Fruit fly (Drosophila melanogaster) whole organism, wandering third instar larva: ENCODE results near the gene Arpc1.

Experiments
- Abd-B ChIP-seq: fragments of >200 bp; optimal IDR thresholded peaks from 2 replicates; lab custom pipeline; 2017; ENCODE audit warnings: missing biosample characterization, missing genetic modification characterization
- CG32264 ChIP-seq: fragments of 200-800 bp; sonication (Bioruptor generic); optimal IDR thresholded peaks from 2 replicates; lab custom pipeline; 2016; ENCODE audit warnings: missing biosample characterization, missing genetic modification characterization
- CG9705 ChIP-seq: fragments of 200-800 bp; sonication (Bioruptor generic); optimal IDR thresholded peaks from 2 replicates; lab custom pipeline; 2018; ENCODE audit warnings: missing biosample characterization, mild to moderate bottlenecking, missing genetic modification characterization
- CrebA ChIP-seq: fragments of 200-800 bp; sonication (Bioruptor generic); optimal IDR thresholded peaks from 2 replicates; lab custom pipeline; 2016; ENCODE audit warnings: missing biosample characterization, mild to moderate bottlenecking, missing genetic modification characterization, borderline replicate concordance
- Dfd ChIP-seq: fragments of >200 bp; optimal IDR thresholded peaks from 2 replicates; lab custom pipeline; 2017; ENCODE audit warnings: missing biosample characterization, missing genetic modification characterization
- Dif ChIP-seq: fragments of 200-275, 200-300 bp; sonication (Bioruptor generic); optimal IDR thresholded peaks from 2 replicates; lab custom pipeline; 2018; ENCODE audit warnings: missing biosample characterization, missing genetic modification characterization; ENCODE audit not compliant: partially characterized antibody
- GATAd ChIP-seq: sonication (Bioruptor generic); optimal IDR thresholded peaks from 2 replicates; lab custom pipeline; 2016; ENCODE audit warnings: missing biosample characterization, missing genetic modification characterization
- HLH106 ChIP-seq: fragments of 200-800 bp; optimal IDR thresholded peaks from 3 replicates; lab custom pipeline; 2019; ENCODE audit warnings: missing biosample characterization, mild to moderate bottlenecking, missing genetic modification characterization, moderate library complexity
- Hnf4 ChIP-seq: fragments of 200-800 bp; sonication (Bioruptor generic); optimal IDR thresholded peaks from 2 replicates; lab custom pipeline; 2016; ENCODE audit warnings: missing biosample characterization, mild to moderate bottlenecking, missing genetic modification characterization
- Hr78 ChIP-seq: fragments of >200 bp; optimal IDR thresholded peaks from 2 replicates; lab custom pipeline; 2017; ENCODE audit warnings: missing biosample characterization, missing genetic modification characterization
- Hr83 ChIP-seq: fragments of 200-300 bp; sonication (Bioruptor generic); optimal IDR thresholded peaks from 2 replicates; lab custom pipeline; 2016; ENCODE audit warnings: missing biosample characterization, mild to moderate bottlenecking, missing genetic modification characterization, moderate library complexity; ENCODE audit not compliant: poor library complexity, severe bottlenecking
- Jra ChIP-seq: sonication (Bioruptor generic); optimal IDR thresholded peaks from 2 replicates; lab custom pipeline; 2016; ENCODE audit warnings: missing biosample characterization, missing genetic modification characterization
- Mio ChIP-seq: sonication (Bioruptor generic); optimal IDR thresholded peaks from 2 replicates; lab custom pipeline; 2016; ENCODE audit warnings: missing biosample characterization, missing genetic modification characterization
- Myc ChIP-seq: fragments of >200 bp; optimal IDR thresholded peaks from 2 replicates; lab custom pipeline; 2017
- N ChIP-seq: fragments of >200 bp; optimal IDR thresholded peaks from 2 replicates; lab custom pipeline; 2018; ENCODE audit warnings: missing biosample characterization, missing external identifiers, missing genetic modification characterization
- OdsH ChIP-seq: fragments of 200-800 bp; sonication (Bioruptor generic); optimal IDR thresholded peaks from 2 replicates; lab custom pipeline; 2016; ENCODE audit warnings: missing biosample characterization, mild to moderate bottlenecking, missing genetic modification characterization
- Rel ChIP-seq, 2 experiments: fragments of 200-800 bp; sonication (Bioruptor generic) in 1 of 2; optimal IDR thresholded peaks; 2 replicates in 1 of 2; 3 replicates in 1 of 2; lab custom pipeline; 2016 to 2019; ENCODE audit warnings: mild to moderate bottlenecking in 2 of 2, missing biosample characterization in 2 of 2, missing genetic modification characterization in 2 of 2, moderate library complexity in 1 of 2
- Sp1 ChIP-seq: fragments of 200-800 bp; sonication (Bioruptor generic); optimal IDR thresholded peaks from 3 replicates; lab custom pipeline; 2019; ENCODE audit warnings: missing biosample characterization, mild to moderate bottlenecking, missing genetic modification characterization, moderate library complexity
- Vsx2 ChIP-seq: fragments of 200-300, 225-300 bp; sonication (Bioruptor generic); optimal IDR thresholded peaks from 2 replicates; lab custom pipeline; 2018; ENCODE audit warnings: missing biosample characterization, missing genetic modification characterization; ENCODE audit not compliant: partially characterized antibody
- dl ChIP-seq, 2 experiments: fragments of 175-275, 200-275 bp in 1 of 2; fragments of 200-275 bp in 1 of 2; sonication (Bioruptor generic); optimal IDR thresholded peaks; lab custom pipeline; 2018; ENCODE audit warnings: mild to moderate bottlenecking in 2 of 2, missing biosample characterization in 2 of 2, missing genetic modification characterization in 2 of 2, moderate library complexity in 2 of 2; ENCODE audit not compliant: partially characterized antibody in 2 of 2, insufficient read depth in 1 of 2
- dmrt93B ChIP-seq: fragments of 200-800 bp; sonication (Bioruptor generic); optimal IDR thresholded peaks from 2 replicates; lab custom pipeline; 2018; ENCODE audit warnings: missing biosample characterization, mild to moderate bottlenecking, missing genetic modification characterization
- dsf ChIP-seq: sonication (Bioruptor generic); optimal IDR thresholded peaks from 2 replicates; lab custom pipeline; 2016; ENCODE audit warnings: missing biosample characterization, missing genetic modification characterization, borderline replicate concordance
- ey ChIP-seq: fragments of 200-800 bp; sonication (Bioruptor generic); optimal IDR thresholded peaks from 2 replicates; lab custom pipeline; 2016; ENCODE audit warnings: missing biosample characterization, missing genetic modification characterization
- foxo ChIP-seq, 2 experiments: fragments of 200-800 bp; sonication (Bioruptor generic); optimal IDR thresholded peaks; 2 replicates in 1 of 2; 3 replicates in 1 of 2; lab custom pipeline; 2016 to 2017; ENCODE audit warnings: missing biosample characterization in 2 of 2, missing genetic modification characterization in 2 of 2
- fru ChIP-seq: fragments of 200-800 bp; sonication (Bioruptor generic); optimal IDR thresholded peaks from 3 replicates; lab custom pipeline; 2016; ENCODE audit warnings: missing biosample characterization, mild to moderate bottlenecking, missing genetic modification characterization
- h ChIP-seq: fragments of 200-800 bp; sonication (Bioruptor generic); optimal IDR thresholded peaks from 3 replicates; lab custom pipeline; 2016; ENCODE audit warnings: missing biosample characterization, mild to moderate bottlenecking, missing genetic modification characterization
- jim ChIP-seq: fragments of 175-275, 200-325 bp; sonication (Bioruptor generic); optimal IDR thresholded peaks from 2 replicates; lab custom pipeline; 2016; ENCODE audit warnings: missing biosample characterization, mild to moderate bottlenecking, missing genetic modification characterization
- lola ChIP-seq: fragments of >200 bp; optimal IDR thresholded peaks from 2 replicates; lab custom pipeline; 2017; ENCODE audit warnings: missing biosample characterization, missing genetic modification characterization
- pan ChIP-seq: fragments of >200 bp; optimal IDR thresholded peaks from 2 replicates; lab custom pipeline; 2017
- psq ChIP-seq: fragments of 200-800 bp; sonication (Bioruptor generic); optimal IDR thresholded peaks from 3 replicates; lab custom pipeline; 2017; ENCODE audit warnings: missing biosample characterization, mild to moderate bottlenecking, missing genetic modification characterization, moderate library complexity
- rgr ChIP-seq: fragments of 200-800 bp; sonication (Bioruptor generic); optimal IDR thresholded peaks from 3 replicates; lab custom pipeline; 2016; ENCODE audit warnings: missing biosample characterization, mild to moderate bottlenecking, missing genetic modification characterization
- sage ChIP-seq: fragments of 200-800 bp; sonication (Bioruptor generic); optimal IDR thresholded peaks from 2 replicates; lab custom pipeline; 2016; ENCODE audit warnings: missing biosample characterization, mild to moderate bottlenecking, missing genetic modification characterization
- sv ChIP-seq: fragments of 200-800 bp; sonication (Bioruptor generic); optimal IDR thresholded peaks from 3 replicates; lab custom pipeline; 2016; ENCODE audit warnings: missing biosample characterization, missing genetic modification characterization
- tai ChIP-seq: sonication (Bioruptor generic); optimal IDR thresholded peaks from 2 replicates; lab custom pipeline; 2016; ENCODE audit warnings: missing biosample characterization, missing genetic modification characterization
- usp ChIP-seq: fragments of >200 bp; optimal IDR thresholded peaks from 2 replicates; lab custom pipeline; 2017; ENCODE audit warnings: missing biosample characterization, missing genetic modification characterization
- woc ChIP-seq: sonication (Bioruptor generic); optimal IDR thresholded peaks from 2 replicates; lab custom pipeline; 2016; ENCODE audit warnings: missing biosample characterization, mild to moderate bottlenecking, missing genetic modification characterization

Arpc1 gene

DNA sequence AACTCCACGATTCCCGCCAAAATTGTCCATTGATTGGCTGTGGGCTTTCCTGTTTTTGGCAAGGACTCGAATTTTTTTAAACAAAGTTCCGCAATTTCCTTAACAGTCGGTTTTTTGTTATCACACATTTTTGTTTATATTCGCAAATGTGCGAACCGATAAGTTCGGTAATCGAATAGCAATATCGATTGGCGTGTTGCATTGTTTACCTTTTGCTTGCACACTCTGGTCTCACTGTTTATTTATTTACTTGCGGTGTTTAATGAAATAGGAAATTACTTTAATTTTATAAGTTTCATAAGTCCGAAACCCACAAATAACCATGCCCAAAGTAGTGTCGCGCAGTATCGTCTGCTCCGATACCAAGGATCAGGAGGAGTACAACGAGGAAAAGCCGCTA lies 18.2 kb downstream of the Arpc1 start, which contains the start of the genes Adat1 and CG16865:
TSS of gene Adat1 (minus strand) at position 152 of the 400 bp plus-strand sequence.
TSS of gene CG16865 (plus strand) at position 200 of the 400 bp plus-strand sequence.
- no peak for TF ChIP-seq rgr (GFP tag; lab: Kevin White, UChicago)
- no peak for TF ChIP-seq foxo (GFP tag; optimal IDR thresholded peaks at IDR 0.05; lab: Kevin White, UChicago)
- TF ChIP-seq CG9705 (GFP tag; lab: Kevin White, UChicago) = peak; percentile 15
- TF ChIP-seq Rel (GFP tag; optimal IDR thresholded peaks at IDR 0.05; lab: Kevin White, UChicago) = no peak
- no peak for TF ChIP-seq Rel (tag; optimal IDR thresholded peaks at IDR 0.05; lab: Kevin White, UChicago)
- TF ChIP-seq Hr83 (GFP tag; lab: Kevin White, UChicago) = peak; percentile 21
- no peak for TF ChIP-seq sv
- TF ChIP-seq tai (GFP tag; lab: Kevin White, UChicago) = no peak
- TF ChIP-seq ey (GFP tag; lab: Kevin White, UChicago) = no peak

DNA sequence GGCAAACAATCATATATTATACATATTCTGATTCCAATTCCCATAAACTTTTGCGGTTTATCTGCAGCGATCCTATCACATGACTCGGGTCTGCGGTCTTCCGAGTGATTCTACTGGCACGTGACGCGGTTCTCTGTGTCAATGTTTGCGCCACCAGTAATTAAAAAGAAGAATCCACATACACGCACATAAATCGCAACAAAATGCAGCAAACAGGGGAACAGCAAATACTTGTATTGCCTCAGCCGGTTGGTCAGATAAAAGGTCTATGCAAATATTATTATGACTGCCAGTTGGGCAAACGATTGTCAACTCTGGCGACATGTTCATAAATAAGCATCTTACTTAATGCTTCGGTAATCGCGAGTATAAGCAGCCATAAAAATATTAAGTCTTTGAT lies 21.6 kb downstream of the Arpc1 start:
- TF ChIP-seq h = no peak
- TF ChIP-seq pan = no peak
- TF ChIP-seq Dif (GFP tag; lab: Kevin White, UChicago) = no peak
- TF ChIP-seq lola (GFP tag; lab: Kevin White, UChicago) = no peak
- peak; percentile 34 for TF ChIP-seq OdsH (GFP tag; lab: Kevin White, UChicago)
- no peak for TF ChIP-seq GATAd
- TF ChIP-seq dl (GFP tag; optimal IDR thresholded peaks at IDR 0.05; lab: Kevin White, UChicago; ENCODE audit: insufficient read depth in 1 of 2, partially characterized antibody in 2 of 2) = no peak
- no peak for TF ChIP-seq usp
- TF ChIP-seq CrebA = no peak
- no peak for TF ChIP-seq fru (GFP tag; lab: Kevin White, UChicago)
- no peak for TF ChIP-seq psq (GFP tag; lab: Kevin White, UChicago)
- TF ChIP-seq foxo (GFP tag; optimal IDR thresholded peaks at IDR 0.05; lab: Kevin White, UChicago) = no peak
- no peak for TF ChIP-seq N
- no peak for TF ChIP-seq sv
- peak; percentile 3 for TF ChIP-seq CG32264
- TF ChIP-seq Abd-B (GFP tag; lab: Kevin White, UChicago) = no peak
- peak; percentile 64 for TF ChIP-seq Hr83 (GFP tag; lab: Kevin White, UChicago)
- no peak for TF ChIP-seq Jra
- no peak for TF ChIP-seq Vsx2 (GFP tag; lab: Kevin White, UChicago)
- no peak for TF ChIP-seq CG9705 (GFP tag; lab: Kevin White, UChicago)
- peak; percentile 38 for TF ChIP-seq Sp1 (GFP tag; lab: Kevin White, UChicago)
- TF ChIP-seq dmrt93B = no peak
- no peak for TF ChIP-seq sage (GFP tag; lab: Kevin White, UChicago)
- TF ChIP-seq dsf = no peak
- TF ChIP-seq Myc (lab: Kevin White, UChicago) = no peak
- TF ChIP-seq HLH106 (tag; lab: Kevin White, UChicago) = no peak
- TF ChIP-seq Dfd (GFP tag; lab: Kevin White, UChicago) = no peak
- TF ChIP-seq jim (GFP tag; lab: Kevin White, UChicago) = no peak
- no peak for TF ChIP-seq Mio (GFP tag; lab: Kevin White, UChicago)
- no peak for TF ChIP-seq tai (GFP tag; lab: Kevin White, UChicago)
- TF ChIP-seq woc (GFP tag; lab: Kevin White, UChicago) = no peak
- TF ChIP-seq Hnf4 (GFP tag; lab: Kevin White, UChicago) = no peak
- TF ChIP-seq rgr (GFP tag; lab: Kevin White, UChicago) = peak; percentile 45
- TF ChIP-seq Hr78 (GFP tag; lab: Kevin White, UChicago) = no peak

DNA sequence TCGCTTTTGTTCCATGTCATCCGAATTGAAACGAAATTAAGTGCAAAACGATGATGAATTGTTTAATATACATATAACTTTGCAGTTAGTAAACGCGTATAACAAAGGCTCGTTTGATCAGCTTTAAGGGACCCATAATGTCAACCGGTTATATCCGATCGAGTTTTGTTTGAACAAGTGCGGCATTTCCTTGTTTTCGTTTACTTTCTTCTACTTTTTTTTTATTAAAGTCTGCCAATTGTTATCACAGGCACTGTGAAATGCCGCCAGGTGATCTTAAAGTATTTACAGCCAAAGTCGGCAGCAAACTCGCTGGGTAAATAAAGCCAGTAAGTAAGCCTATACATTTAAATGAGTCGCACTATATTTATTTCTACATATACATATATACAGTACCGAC lies 22.4 kb downstream of the Arpc1 start:
- TF ChIP-seq pan (no peak), fru (GFP tag; lab: Kevin White, UChicago) (peak; percentile 42), Hr83 (GFP tag; lab: Kevin White, UChicago) (peak; percentile 76), h (peak; percentile 55), OdsH (GFP tag; lab: Kevin White, UChicago) (peak; percentile 13), dl (GFP tag; optimal IDR thresholded peaks at IDR 0.05; lab: Kevin White, UChicago; ENCODE audit: insufficient read depth in 1 of 2, partially characterized antibody in 2 of 2) (no peak), rgr (GFP tag; lab: Kevin White, UChicago) (peak; percentile 52), sv (no peak), Hr78 (GFP tag; lab: Kevin White, UChicago) (no peak)
